Worm (Caenorhabditis elegans) whole organism, young adult: ENCODE results near the gene lido-8.

Experiments used
- B0019.2 ChIP-seq: fragments of 200-800 bp; sonication (Bioruptor generic); conservative IDR thresholded peaks from 2 replicates; pipeline ENCODE4 v1.3.6; 2022; ENCODE audit warnings: missing genetic modification reagents, missing genetic modification characterization, missing compliant biosample characterization
- B0261.1 ChIP-seq: sonication (generic microtip); optimal IDR thresholded peaks from 2 replicates; lab custom pipeline; 2016; ENCODE audit warnings: mild to moderate bottlenecking, missing genetic modification characterization, moderate library complexity, missing compliant biosample characterization
- B0336.3 ChIP-seq: fragments of 200-800 bp; sonication (Bioruptor generic); IDR thresholded peaks from 2 replicates; pipeline ENCODE4 v1.3.6; 2022; ENCODE audit warnings: missing genetic modification characterization, missing compliant biosample characterization
- F39B2.1 ChIP-seq: fragments of 200-800 bp; sonication (Bioruptor generic); IDR thresholded peaks from 2 replicates; pipeline ENCODE4 v1.3.6; 2022; ENCODE audit warnings: missing genetic modification reagents, missing genetic modification characterization, missing compliant biosample characterization
- K11D2.4 ChIP-seq: fragments of 200-800 bp; sonication (Bioruptor generic); IDR thresholded peaks from 2 replicates; pipeline ENCODE4 v1.3.6; 2022; ENCODE audit warnings: missing genetic modification reagents, missing genetic modification characterization, missing compliant biosample characterization
- Y53F4B.3 ChIP-seq: fragments of 200-800 bp; sonication (Bioruptor generic); IDR thresholded peaks from 2 replicates; pipeline ENCODE4 v1.3.6; 2022; ENCODE audit warnings: missing genetic modification reagents, missing genetic modification characterization, missing compliant biosample characterization
- Y56A3A.18 ChIP-seq: fragments of 200-800 bp; sonication (Bioruptor generic); IDR thresholded peaks from 2 replicates; pipeline ENCODE4 v1.3.6; 2022; ENCODE audit warnings: missing genetic modification reagents, missing genetic modification characterization, missing compliant biosample characterization
- ceh-40 ChIP-seq: fragments of 200-800 bp; sonication (Bioruptor generic); IDR thresholded peaks from 2 replicates; pipeline ENCODE4 v1.3.6; 2022; ENCODE audit warnings: missing genetic modification characterization, missing compliant biosample characterization
- ceh-58 ChIP-seq: fragments of 200-800 bp; sonication (Bioruptor generic); IDR thresholded peaks from 2 replicates; pipeline ENCODE4 v1.3.6; 2022; ENCODE audit warnings: missing genetic modification characterization, missing compliant biosample characterization
- ceh-91 ChIP-seq: fragments of 200-800 bp; sonication (Bioruptor generic); IDR thresholded peaks from 2 replicates; pipeline ENCODE4 v1.3.6; 2022; ENCODE audit warnings: missing genetic modification reagents, missing genetic modification characterization, missing compliant biosample characterization
- ekl-4 ChIP-seq: fragments of 200-800 bp; sonication (Bioruptor generic); IDR thresholded peaks from 2 replicates; pipeline ENCODE4 v1.3.6; 2022; ENCODE audit warnings: missing genetic modification reagents, missing genetic modification characterization, missing compliant biosample characterization
- hlh-12 ChIP-seq: sonication (generic microtip); optimal IDR thresholded peaks from 2 replicates; lab custom pipeline; 2016; ENCODE audit warnings: missing genetic modification characterization, missing compliant biosample characterization
- hlh-26 ChIP-seq: fragments of 200-800 bp; sonication (Bioruptor generic); conservative IDR thresholded peaks from 2 replicates; pipeline ENCODE4 v1.3.6; 2022; ENCODE audit warnings: missing genetic modification reagents, missing genetic modification characterization, missing compliant biosample characterization
- hmg-1.2 ChIP-seq: fragments of 200-800 bp; sonication (Bioruptor generic); IDR thresholded peaks from 2 replicates; pipeline ENCODE4 v1.3.6; 2022; ENCODE audit warnings: missing genetic modification reagents, missing genetic modification characterization, missing compliant biosample characterization
- lag-1 ChIP-seq: fragments of 200-800 bp; sonication (Bioruptor generic); IDR thresholded peaks from 2 replicates; pipeline ENCODE4 v1.3.6; 2022; ENCODE audit warnings: missing genetic modification reagents, missing genetic modification characterization, missing compliant biosample characterization
- lin-26 ChIP-seq: fragments of 200-800 bp; sonication (Bioruptor generic); IDR thresholded peaks from 2 replicates; pipeline ENCODE4 v1.3.6; 2022; ENCODE audit warnings: missing genetic modification reagents, missing genetic modification characterization, missing compliant biosample characterization
- lin-35 ChIP-seq, 3 experiments: fragments of 150-350 bp in 2 of 3; sonication (generic microtip) in 1 of 3; optimal IDR thresholded peaks; 2 replicates each; lab custom pipeline; 2014 to 2018; ENCODE audit warnings: missing biosample characterization in 3 of 3, missing genetic modification characterization in 3 of 3, missing genetic modification reagents in 3 of 3
- madf-10 ChIP-seq: sonication (generic microtip); optimal IDR thresholded peaks from 2 replicates; lab custom pipeline; 2016; ENCODE audit warnings: mild to moderate bottlenecking, missing genetic modification characterization, missing compliant biosample characterization
- madf-6 ChIP-seq: fragments of 200-800 bp; sonication (Bioruptor generic); IDR thresholded peaks from 2 replicates; pipeline ENCODE4 v1.3.6; 2022; ENCODE audit warnings: missing genetic modification reagents, missing genetic modification characterization, missing compliant biosample characterization
- nfya-1 ChIP-seq: sonication (generic microtip); optimal IDR thresholded peaks from 2 replicates; lab custom pipeline; 2017; ENCODE audit warnings: antibody characterized with exemption, missing compliant biosample characterization, missing genetic modification characterization, borderline replicate concordance; ENCODE audit not compliant: insufficient read depth
- nfyb-1 ChIP-seq: fragments of 200-800 bp; sonication (Bioruptor generic); IDR thresholded peaks from 2 replicates; pipeline ENCODE4 v1.3.6; 2022; ENCODE audit warnings: missing genetic modification reagents, missing genetic modification characterization, missing compliant biosample characterization
- nhr-120 ChIP-seq: fragments of 200-800 bp; sonication (Bioruptor generic); IDR thresholded peaks from 2 replicates; pipeline ENCODE4 v1.3.6; 2022; ENCODE audit warnings: missing genetic modification characterization, missing compliant biosample characterization
- nhr-80 ChIP-seq: sonication (generic microtip); optimal IDR thresholded peaks from 2 replicates; lab custom pipeline; 2016; ENCODE audit warnings: missing genetic modification characterization, missing compliant biosample characterization
- nhr-90 ChIP-seq: sonication (generic microtip); optimal IDR thresholded peaks from 2 replicates; lab custom pipeline; 2016; ENCODE audit warnings: missing genotype, mild to moderate bottlenecking, missing genetic modification characterization, missing compliant biosample characterization
- sdz-38 ChIP-seq: sonication (generic microtip); optimal IDR thresholded peaks from 2 replicates; lab custom pipeline; 2016; ENCODE audit warnings: missing genotype, missing genetic modification characterization, missing compliant biosample characterization
- snpc-1.1 ChIP-seq: sonication (generic microtip); optimal IDR thresholded peaks from 2 replicates; lab custom pipeline; 2017; ENCODE audit warnings: missing genetic modification characterization, mild to moderate bottlenecking, missing compliant biosample characterization, antibody characterized with exemption, moderate library complexity, missing genotype, missing genetic modification reagents; ENCODE audit not compliant: insufficient read depth
- snpc-1.3 ChIP-seq: sonication (generic microtip); optimal IDR thresholded peaks from 2 replicates; lab custom pipeline; 2017; ENCODE audit warnings: missing genetic modification characterization, mild to moderate bottlenecking, missing compliant biosample characterization, antibody characterized with exemption, moderate library complexity, missing genotype, missing genetic modification reagents; ENCODE audit not compliant: insufficient read depth
- snpc-4 ChIP-seq, 5 experiments: fragments of 150-350 bp in 1 of 5; sonication (generic microtip) in 4 of 5; optimal IDR thresholded peaks; 2 replicates each; lab custom pipeline; 2014 to 2018; ENCODE audit warnings: missing genetic modification characterization in 5 of 5, missing biosample characterization in 3 of 5, antibody characterized with exemption in 2 of 5, mild to moderate bottlenecking in 2 of 5, missing compliant biosample characterization in 2 of 5, missing genotype in 2 of 5, moderate library complexity in 2 of 5, missing genetic modification reagents in 1 of 5
- somi-1 ChIP-seq: fragments of 200-800 bp; sonication (Bioruptor generic); optimal IDR thresholded peaks from 2 replicates; lab custom pipeline; 2018; ENCODE audit warnings: mild to moderate bottlenecking, missing genetic modification characterization, missing compliant biosample characterization
- sptf-2 ChIP-seq: fragments of 200-800 bp; sonication (Bioruptor generic); optimal IDR thresholded peaks from 2 replicates; lab custom pipeline; 2018; ENCODE audit warnings: mild to moderate bottlenecking, missing genetic modification characterization, missing compliant biosample characterization
- tbx-9 ChIP-seq: sonication (generic microtip); optimal IDR thresholded peaks from 2 replicates; lab custom pipeline; 2016; ENCODE audit warnings: borderline replicate concordance, missing genetic modification characterization, inconsistent platforms, missing compliant biosample characterization
- tlf-1 ChIP-seq: fragments of 200-800 bp; sonication (Bioruptor generic); optimal IDR thresholded peaks from 2 replicates; lab custom pipeline; 2018; ENCODE audit warnings: mild to moderate bottlenecking, missing genetic modification characterization, missing compliant biosample characterization
- xnd-1 ChIP-seq: sonication (generic microtip); optimal IDR thresholded peaks from 2 replicates; lab custom pipeline; 2016; ENCODE audit warnings: missing genotype, missing genetic modification reagents, missing genetic modification characterization, missing compliant biosample characterization
- zfh-2 ChIP-seq: fragments of 200-800 bp; sonication (Bioruptor generic); conservative IDR thresholded peaks from 2 replicates; pipeline ENCODE4 v1.3.6; 2022; ENCODE audit warnings: missing genetic modification reagents, missing genetic modification characterization, missing compliant biosample characterization
- zim-3 ChIP-seq: sonication (generic microtip); optimal IDR thresholded peaks from 2 replicates; lab custom pipeline; 2017; ENCODE audit warnings: mild to moderate bottlenecking, missing genetic modification characterization, moderate library complexity, missing compliant biosample characterization
- ztf-28 ChIP-seq: fragments of 200-800 bp; sonication (Bioruptor generic); IDR thresholded peaks from 2 replicates; pipeline ENCODE4 v1.3.6; 2022; ENCODE audit warnings: missing genetic modification reagents, missing genetic modification characterization, missing compliant biosample characterization

The lido-8 gene

DNA sequence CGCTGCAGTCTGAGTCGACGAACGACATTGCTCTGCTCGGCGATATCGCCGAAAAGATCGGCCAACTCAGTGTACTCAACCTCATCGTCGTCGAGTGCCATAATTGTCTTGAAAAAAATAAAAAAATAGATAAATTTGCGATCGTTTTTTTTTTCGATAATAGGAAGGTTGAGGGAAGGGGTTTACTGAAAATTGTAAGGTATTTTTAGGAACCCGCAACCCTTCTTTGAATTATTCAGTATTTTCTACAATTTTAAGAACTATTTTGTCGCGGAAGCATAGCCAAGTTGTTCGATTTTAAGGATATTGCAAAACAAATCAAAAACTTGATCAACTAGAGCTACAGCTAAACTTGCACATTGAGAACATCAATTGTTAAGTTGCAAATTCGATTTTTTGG is 15.3 kb downstream of the lido-8 start, which contains the start of gene C41H7.9:
Gene C41H7.9 (minus strand): TSS at position 101 of the 400 bp plus-strand sequence.
- TF ChIP-seq lag-1 (GFP tag; lab: Robert Waterston, UW) (no peak), nhr-120 (GFP tag; lab: Robert Waterston, UW) (no peak), somi-1 (no peak), sdz-38 (tag; lab: Kevin White, UChicago) (no peak), sptf-2 (GFP tag; lab: Kevin White, UChicago) (no peak), ceh-91 (GFP tag; lab: Robert Waterston, UW) (no peak), Y56A3A.18 (GFP tag; lab: Robert Waterston, UW) (no peak), B0336.3 (no peak), Y53F4B.3 (GFP tag; lab: Robert Waterston, UW) (no peak), lin-26 (GFP tag; lab: Robert Waterston, UW) (no peak), tbx-9 (no peak), B0261.1 (no peak), lin-35 (GFP tag; optimal IDR thresholded peaks at IDR 0.05; lab: Kevin White, UChicago) (no peak), K11D2.4 (GFP tag; lab: Robert Waterston, UW) (no peak), hlh-26 (GFP tag; lab: Robert Waterston, UW) (no peak), tlf-1 (no peak), ceh-40 (no peak), F39B2.1 (GFP tag; lab: Robert Waterston, UW) (no peak)

ce11 chrII:3014196-3014849 is 17.5 kb downstream of the lido-8 start, which contains the start of gene C41H7.2:
Gene C41H7.2, plus strand, starts transcription at chrII:3014817.
- no peak for TF ChIP-seq madf-10 (tag; lab: Kevin White, UChicago)
- peak; percentile 93 for TF ChIP-seq nfyb-1 (GFP tag; lab: Robert Waterston, UW)
- TF ChIP-seq snpc-1.3 (tag; lab: Kevin White, UChicago), result no peak
- peak; percentile 71 for TF ChIP-seq nhr-80 (tag; lab: Kevin White, UChicago)
- no peak for TF ChIP-seq B0261.1

- no peak for TF ChIP-seq nhr-90
- no peak for TF ChIP-seq ztf-28 (GFP tag; lab: Robert Waterston, UW)
- TF ChIP-seq xnd-1 (tag; lab: Kevin White, UChicago), result no peak
- TF ChIP-seq nfya-1 (tag; lab: Kevin White, UChicago), result no peak
- no peak for TF ChIP-seq ekl-4
Observed at ce11 chrII:3019807-3020206, 23.0 kb downstream of the lido-8 start, which contains the start of gene clec-3. Gene clec-3, minus strand, starts transcription at chrII:3019907.

ce11 chrII:3020899-3021298 is 24.1 kb downstream of the lido-8 start:
- TF ChIP-seq madf-6 (no peak), ceh-58 (no peak), zfh-2 (no peak)

- TF ChIP-seq hmg-1.2 (GFP tag; lab: Robert Waterston, UW) (peak; percentile 39), hlh-12 (tag; lab: Kevin White, UChicago) (no peak), zim-3 (no peak), snpc-4 (GFP tag; optimal IDR thresholded peaks at IDR 0.05; lab: Kevin White, UChicago) (no peak), snpc-4 (tag; optimal IDR thresholded peaks at IDR 0.05; lab: Kevin White, UChicago) (peak in 2 of 4 experiments; percentile 69 to 76), snpc-1.1 (peak; percentile 10), B0019.2 (GFP tag; lab: Robert Waterston, UW) (no peak)
Observed at ce11 chrII:3023381-3023935, 26.6 kb downstream of the lido-8 start, which contains the start of gene clec-2. Gene clec-2, minus strand, starts transcription at chrII:3023431.
